Fruit fly (Drosophila melanogaster): ENCODE data around the gene Slip1.

Slip1 gene

DNA sequence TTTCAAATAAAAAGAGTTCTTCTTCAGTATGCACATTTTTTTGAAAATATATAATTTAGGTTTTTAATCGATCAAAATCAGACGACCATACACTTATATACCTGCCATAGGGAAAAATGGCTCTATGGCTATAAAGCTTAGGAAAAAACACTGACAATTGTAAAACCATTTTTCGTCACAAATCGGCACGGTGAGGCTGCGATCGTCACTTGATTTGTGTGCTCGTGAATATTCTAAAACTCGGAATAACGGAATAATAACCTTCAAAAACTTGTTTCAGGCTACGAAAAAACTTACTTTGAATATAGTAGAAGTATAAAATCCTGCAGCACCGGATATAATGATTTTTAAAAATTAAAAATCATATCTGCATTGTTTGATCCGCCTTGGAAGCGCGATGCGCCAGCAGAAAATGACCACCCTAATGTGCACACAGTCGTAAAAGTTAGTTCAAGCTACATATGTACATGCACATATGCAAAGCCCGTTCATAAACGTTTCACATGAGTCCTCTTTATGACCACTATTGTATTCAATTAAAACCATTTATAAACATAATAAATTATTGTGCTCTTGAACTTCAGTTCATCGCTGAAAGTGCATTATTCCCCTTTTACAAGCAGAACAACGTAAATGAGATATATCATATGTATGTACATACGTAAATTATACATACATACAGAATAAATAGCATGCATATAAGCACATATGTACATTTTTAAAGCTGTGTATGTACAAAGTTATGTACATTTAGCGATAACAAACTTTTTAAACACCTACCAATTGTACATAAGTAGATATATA, 31.7 kb downstream of the Slip1 start:
- no peak for TF ChIP-seq psq (optimal IDR thresholded peaks at IDR 0.05)
- TF ChIP-seq ttk (optimal IDR thresholded peaks at IDR 0.05): no peak
- no peak for TF ChIP-seq Myc (optimal IDR thresholded peaks at IDR 0.05)
- no peak for TF ChIP-seq h (optimal IDR thresholded peaks at IDR 0.05)
- TF ChIP-seq Sin3A (optimal IDR thresholded peaks at IDR 0.05): no peak
- TF ChIP-seq insv (optimal IDR thresholded peaks at IDR 0.05): no peak

DNA sequence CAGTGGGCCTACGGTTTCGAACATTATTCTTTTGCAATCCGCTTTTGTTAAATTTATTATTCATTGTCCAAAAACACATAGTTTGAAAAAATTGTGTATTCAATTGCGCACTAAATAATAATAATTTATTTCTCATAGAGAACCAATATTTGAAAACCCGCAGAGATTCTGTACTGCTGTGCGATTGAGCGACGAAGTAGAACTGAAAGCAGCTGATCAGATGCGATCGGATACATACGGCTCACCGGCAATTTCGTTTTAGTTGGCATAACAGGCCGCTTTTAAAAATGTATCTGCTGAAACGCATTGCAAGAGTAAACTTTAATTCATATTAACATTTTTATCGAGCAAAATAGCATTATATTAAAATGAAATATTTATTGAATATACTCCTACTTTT, 32.4 kb downstream of the Slip1 start, which contains the start of gene myo:
TSS of gene myo (minus strand) at position 211 of the 400 bp plus-strand sequence.
- no peak for TF ChIP-seq ttk (optimal IDR thresholded peaks at IDR 0.05)
- no peak for TF ChIP-seq Sin3A (optimal IDR thresholded peaks at IDR 0.05)
- TF ChIP-seq h (optimal IDR thresholded peaks at IDR 0.05): no peak
- TF ChIP-seq insv (optimal IDR thresholded peaks at IDR 0.05): no peak
- TF ChIP-seq Myc (optimal IDR thresholded peaks at IDR 0.05): no peak
- no peak for TF ChIP-seq psq (optimal IDR thresholded peaks at IDR 0.05)

DNA sequence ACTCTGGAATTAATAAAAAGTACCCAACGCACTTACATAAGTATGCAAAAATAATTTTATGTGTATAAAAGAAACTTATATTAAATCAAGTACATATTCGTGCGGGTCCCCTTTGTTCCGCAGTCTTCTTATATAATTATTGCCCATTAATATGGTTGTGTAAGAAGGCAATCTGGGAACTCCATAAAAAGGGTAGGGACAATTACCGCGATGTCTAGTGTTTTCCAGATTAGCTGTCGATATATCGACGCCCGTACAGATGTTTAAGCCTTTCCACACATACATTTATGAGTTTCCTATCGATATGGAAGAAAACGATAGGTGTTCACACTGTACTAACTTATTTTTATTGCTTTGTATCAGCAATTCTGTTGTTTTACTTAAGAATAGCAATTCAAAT, 33.2 kb downstream of the Slip1 start:
- TF ChIP-seq psq (optimal IDR thresholded peaks at IDR 0.05): no peak
- TF ChIP-seq h (optimal IDR thresholded peaks at IDR 0.05): no peak
- no peak for TF ChIP-seq insv (optimal IDR thresholded peaks at IDR 0.05)
- no peak for TF ChIP-seq Myc (optimal IDR thresholded peaks at IDR 0.05)
- TF ChIP-seq Sin3A (optimal IDR thresholded peaks at IDR 0.05): no peak
- TF ChIP-seq ttk (optimal IDR thresholded peaks at IDR 0.05): no peak

DNA sequence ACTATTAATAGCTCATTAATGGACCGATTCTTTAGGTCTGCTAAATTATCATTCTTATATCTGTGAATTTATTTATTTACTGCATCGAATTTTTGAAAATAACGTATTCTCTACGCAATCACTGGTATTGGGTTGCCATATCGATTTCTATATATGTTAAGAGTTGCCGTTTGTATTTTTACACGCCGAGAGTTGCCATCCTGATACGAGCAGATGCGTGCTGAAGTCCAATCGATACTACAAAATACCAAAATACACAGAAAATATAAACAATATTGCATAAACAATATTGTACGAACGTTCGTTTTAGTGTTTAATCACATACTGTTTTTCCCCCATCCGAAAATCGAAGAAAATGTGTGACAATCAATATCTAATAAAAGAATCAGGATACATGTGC, 34.0 kb downstream of the Slip1 start, which contains the start of gene ey:
TSS of gene ey (plus strand) at position 227 of the 400 bp plus-strand sequence.
- TF ChIP-seq ttk (optimal IDR thresholded peaks at IDR 0.05) (no peak), Myc (optimal IDR thresholded peaks at IDR 0.05) (no peak), insv (optimal IDR thresholded peaks at IDR 0.05) (no peak), psq (optimal IDR thresholded peaks at IDR 0.05) (no peak), h (optimal IDR thresholded peaks at IDR 0.05) (no peak), Sin3A (optimal IDR thresholded peaks at IDR 0.05) (no peak)

DNA sequence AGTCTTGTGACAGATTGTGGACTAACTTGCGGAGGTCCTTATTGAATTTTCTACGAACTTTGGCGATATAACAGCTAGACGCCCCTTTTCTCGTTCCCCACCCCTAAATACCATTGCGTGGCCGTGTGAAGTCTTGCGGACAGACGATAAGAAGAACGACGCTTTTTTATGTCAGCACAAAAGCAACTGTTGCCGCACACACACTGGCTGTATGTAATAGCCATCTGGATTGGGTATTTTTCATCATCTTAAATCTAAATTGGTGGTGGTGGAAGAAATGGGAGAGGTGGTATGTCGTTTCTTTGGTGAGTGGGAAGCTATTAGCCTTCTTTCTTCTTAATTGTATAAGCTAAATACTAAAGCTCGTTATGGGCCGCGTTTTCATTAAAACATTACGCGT, 38.5 kb downstream of the Slip1 start:
- TF ChIP-seq Myc (optimal IDR thresholded peaks at IDR 0.05) (no peak), psq (optimal IDR thresholded peaks at IDR 0.05) (no peak), insv (optimal IDR thresholded peaks at IDR 0.05) (no peak), ttk (optimal IDR thresholded peaks at IDR 0.05) (no peak), h (optimal IDR thresholded peaks at IDR 0.05) (no peak), Sin3A (optimal IDR thresholded peaks at IDR 0.05) (no peak)

DNA sequence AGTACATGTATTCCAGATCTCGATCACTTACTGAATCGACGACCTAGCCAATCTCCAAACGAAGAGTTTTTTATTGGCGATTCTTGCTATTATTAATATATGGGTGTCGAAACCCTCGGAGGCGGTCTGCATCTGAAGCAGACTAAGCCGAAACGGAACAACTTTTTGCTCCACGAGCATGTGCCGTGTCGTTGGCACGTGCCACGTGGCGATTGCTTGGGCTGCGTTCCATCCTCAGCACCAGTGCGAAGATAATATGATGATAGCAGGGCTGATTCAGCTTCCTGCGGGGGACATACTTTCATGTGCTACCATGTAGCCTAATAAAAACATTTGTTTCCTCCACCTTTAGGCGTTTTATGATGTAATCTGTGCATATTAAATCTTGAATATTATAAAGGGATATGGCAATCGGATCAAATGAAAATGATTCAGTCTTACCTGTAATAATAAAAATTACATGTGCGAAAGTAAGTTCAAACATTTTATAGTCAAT, 39.4 kb downstream of the Slip1 start:
- no peak for TF ChIP-seq Sin3A (optimal IDR thresholded peaks at IDR 0.05)
- no peak for TF ChIP-seq psq (optimal IDR thresholded peaks at IDR 0.05)
- no peak for TF ChIP-seq ttk (optimal IDR thresholded peaks at IDR 0.05)
- TF ChIP-seq h (optimal IDR thresholded peaks at IDR 0.05): no peak
- TF ChIP-seq Myc (optimal IDR thresholded peaks at IDR 0.05): no peak
- TF ChIP-seq insv (optimal IDR thresholded peaks at IDR 0.05): no peak

DNA sequence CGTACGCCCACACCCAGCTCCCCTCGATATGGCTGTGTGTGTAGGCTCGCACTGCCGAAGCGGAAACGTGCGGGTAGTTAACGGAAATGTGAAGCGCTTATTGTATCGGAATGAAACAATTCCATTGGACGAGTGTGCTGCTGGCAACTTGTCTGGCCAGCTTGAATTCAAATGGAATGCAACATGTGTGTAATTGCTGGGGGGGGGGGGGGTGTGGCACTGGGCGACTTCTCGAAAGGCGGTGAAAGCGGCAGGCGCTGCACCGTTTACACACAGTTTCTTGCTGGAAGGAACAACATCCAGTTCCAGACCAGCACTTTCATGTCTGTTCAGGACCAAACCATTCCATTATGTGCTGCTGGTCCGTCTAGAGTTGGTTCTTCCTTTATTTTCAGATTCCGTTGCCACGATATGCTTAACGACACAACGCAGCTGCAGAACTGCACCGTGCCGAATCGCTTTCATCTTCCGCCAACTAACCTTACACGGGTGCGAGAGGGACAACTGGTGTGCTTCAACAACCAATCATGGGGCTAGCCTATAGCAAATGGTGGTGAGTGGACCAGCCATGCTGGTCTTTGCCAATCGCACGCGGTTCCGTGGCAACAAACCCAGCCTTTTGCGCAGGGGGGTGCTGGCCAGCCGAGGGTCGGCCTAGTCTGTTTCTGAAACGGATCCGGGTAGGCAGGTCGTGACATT, 40.7 kb downstream of the Slip1 start:
- no peak for TF ChIP-seq Myc (optimal IDR thresholded peaks at IDR 0.05)
- no peak for TF ChIP-seq psq (optimal IDR thresholded peaks at IDR 0.05)
- TF ChIP-seq insv (optimal IDR thresholded peaks at IDR 0.05): no peak
- TF ChIP-seq h (optimal IDR thresholded peaks at IDR 0.05): no peak
- no peak for TF ChIP-seq ttk (optimal IDR thresholded peaks at IDR 0.05)

DNA sequence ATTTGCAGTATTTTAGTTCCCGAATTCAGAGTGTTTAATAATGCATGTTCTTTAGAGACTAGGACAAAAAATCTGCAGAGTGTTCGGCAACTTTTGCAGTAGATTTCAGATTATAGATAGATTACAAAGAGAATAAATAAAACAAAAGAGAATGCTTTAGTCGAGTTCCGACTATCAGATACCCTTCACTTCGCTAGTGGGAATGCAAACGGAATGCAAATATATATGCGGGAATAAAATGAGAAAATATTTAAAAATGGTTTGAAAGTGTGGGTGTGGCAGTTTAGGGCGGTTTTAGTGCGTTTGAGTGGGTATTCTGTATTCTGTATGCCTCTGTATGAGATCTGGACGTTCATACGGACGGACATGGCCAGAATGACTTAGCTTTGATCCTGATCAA, 43.4 kb downstream of the Slip1 start:
- no peak for TF ChIP-seq ttk (optimal IDR thresholded peaks at IDR 0.05)
- TF ChIP-seq psq (optimal IDR thresholded peaks at IDR 0.05): no peak
- no peak for TF ChIP-seq Sin3A (optimal IDR thresholded peaks at IDR 0.05)

DNA sequence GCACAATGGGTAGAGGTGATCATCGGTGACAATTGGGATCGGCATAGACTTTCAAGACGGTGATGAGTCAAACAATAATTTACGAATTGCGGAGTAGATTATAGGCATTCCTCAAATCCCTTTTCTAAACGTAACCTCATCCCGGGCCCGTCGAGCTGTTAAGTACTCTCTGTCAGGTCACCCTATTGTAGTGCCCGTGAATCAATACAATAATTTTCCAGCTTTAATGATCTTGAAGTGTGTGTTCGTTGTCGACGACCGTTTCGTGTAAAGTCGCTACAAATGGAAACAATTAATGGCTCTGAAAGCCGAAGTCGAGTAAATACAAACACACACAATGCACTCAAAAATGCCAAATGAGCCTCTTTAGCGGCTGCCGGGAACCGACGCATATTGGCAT, 45.2 kb downstream of the Slip1 start:
- TF ChIP-seq ttk (optimal IDR thresholded peaks at IDR 0.05) (no peak), Myc (optimal IDR thresholded peaks at IDR 0.05) (no peak)

DNA sequence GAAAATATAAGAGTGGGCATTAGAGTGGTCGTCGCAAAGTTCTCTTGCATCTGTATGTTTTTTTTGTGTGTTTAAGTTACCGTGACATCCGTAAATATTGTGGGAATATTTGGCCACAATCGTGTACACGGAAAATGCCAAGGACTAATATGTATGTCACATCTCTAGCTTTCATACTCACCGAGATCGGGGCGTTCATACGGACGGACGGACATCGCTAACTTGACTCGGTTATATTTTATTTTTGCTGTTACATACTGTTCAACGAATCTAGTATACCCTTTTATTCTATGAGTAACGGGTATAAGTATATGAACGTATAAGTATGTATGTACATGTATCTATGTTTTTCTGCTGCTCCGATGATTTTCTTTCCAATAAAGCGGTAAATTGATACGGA, 46.3 kb downstream of the Slip1 start:
- TF ChIP-seq Myc (optimal IDR thresholded peaks at IDR 0.05) (no peak), insv (optimal IDR thresholded peaks at IDR 0.05) (no peak), h (optimal IDR thresholded peaks at IDR 0.05) (no peak), ttk (optimal IDR thresholded peaks at IDR 0.05) (no peak), psq (optimal IDR thresholded peaks at IDR 0.05) (no peak), Sin3A (optimal IDR thresholded peaks at IDR 0.05) (no peak)

DNA sequence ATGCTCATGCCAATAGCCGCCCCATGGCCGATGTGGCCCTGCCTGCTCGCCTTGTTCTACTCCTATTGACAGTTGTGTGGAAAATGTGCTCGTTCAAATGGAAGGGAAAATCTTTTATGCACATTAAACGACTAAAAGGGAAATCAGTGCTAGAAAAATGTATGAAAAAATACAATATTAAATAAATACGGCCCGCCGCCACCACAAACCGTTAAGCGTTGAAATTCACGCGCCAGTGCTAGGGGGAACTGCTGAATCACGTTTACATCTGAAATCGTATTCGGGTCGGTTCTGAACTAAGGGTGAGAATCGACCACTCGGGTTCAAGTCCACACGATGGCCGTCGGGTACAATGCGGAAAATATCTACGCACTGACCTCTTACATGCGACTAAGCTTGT, 49.5 kb downstream of the Slip1 start:
- no peak for TF ChIP-seq Sin3A (optimal IDR thresholded peaks at IDR 0.05)

DNA sequence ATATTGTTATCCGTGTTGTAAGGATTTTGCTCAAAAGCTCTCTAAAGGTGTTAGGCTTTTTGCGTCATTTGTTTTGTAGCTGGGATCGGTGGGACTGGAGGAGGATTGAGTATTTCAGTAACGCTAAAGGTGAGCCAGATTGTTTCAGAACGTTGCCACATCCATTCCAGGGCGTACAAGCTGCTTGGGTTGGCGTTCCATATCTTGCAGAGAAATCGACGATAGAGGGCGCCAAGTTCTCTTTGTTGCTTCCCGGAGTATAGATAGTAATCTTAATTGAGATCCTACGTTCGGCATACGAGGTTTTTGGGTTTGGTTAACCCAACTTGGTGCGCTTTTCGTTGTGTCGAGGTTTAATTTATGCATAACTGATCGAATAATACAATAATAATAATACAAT, 55.2 kb downstream of the Slip1 start:
- TF ChIP-seq insv (optimal IDR thresholded peaks at IDR 0.05) (no peak), Myc (optimal IDR thresholded peaks at IDR 0.05) (no peak), ttk (optimal IDR thresholded peaks at IDR 0.05) (no peak), h (optimal IDR thresholded peaks at IDR 0.05) (no peak), psq (optimal IDR thresholded peaks at IDR 0.05) (no peak), Sin3A (optimal IDR thresholded peaks at IDR 0.05) (no peak)
